Worm (Caenorhabditis elegans): ENCODE data around the gene coh-3.

DNA sequence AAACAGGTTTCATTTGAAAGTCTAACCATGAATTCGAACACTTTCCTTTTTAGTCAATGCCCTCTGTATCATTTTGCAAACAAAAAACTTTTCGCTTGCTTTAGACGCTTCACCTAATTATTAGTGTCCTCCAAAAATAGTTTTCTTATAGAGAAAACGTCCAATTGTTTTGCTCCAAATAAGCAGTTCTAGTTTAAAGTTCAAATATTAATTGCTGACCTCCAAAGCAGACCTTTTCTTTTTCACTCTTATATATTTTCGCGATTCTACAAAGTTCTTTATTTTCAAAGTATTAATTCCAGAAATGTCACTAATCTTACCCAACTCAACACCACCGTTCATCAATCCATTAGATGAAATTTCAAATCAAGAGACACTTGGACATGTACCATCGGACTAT is 48.4 kb upstream of the coh-3 start, which contains the start of gene gnrr-2:
- TF ChIP-seq ceh-91 (GFP tag; IDR thresholded peaks at IDR 0.05), result no peak
- TF ChIP-seq C17E4.6 (GFP tag; IDR thresholded peaks at IDR 0.05), result no peak
- no peak for TF ChIP-seq ama-1 (optimal IDR thresholded peaks at IDR 0.05)
- TF ChIP-seq ama-1 (GFP tag; optimal IDR thresholded peaks at IDR 0.05), result no peak
